Fruit fly (Drosophila melanogaster) whole organism, embryonic: ENCODE results near the gene CG46059.
A peak's percentile ranks its signal among the peaks of the same experiment; 100 is the strongest.

Experiments used
- CG12299 ChIP-seq: fragments of 200-800 bp; sonication (Bioruptor generic); optimal IDR thresholded peaks from 2 replicates; lab custom pipeline; 2018; ENCODE audit warnings: missing biosample characterization, mild to moderate bottlenecking, missing genetic modification characterization
- CG12769 ChIP-seq: fragments of 200-800 bp; sonication (Bioruptor generic); optimal IDR thresholded peaks from 2 replicates; lab custom pipeline; 2019; ENCODE audit warnings: missing biosample characterization, mild to moderate bottlenecking, missing genetic modification characterization, moderate library complexity
- CG15011 ChIP-seq: fragments of 200-800 bp; sonication (Bioruptor generic); optimal IDR thresholded peaks from 3 replicates; lab custom pipeline; 2018; ENCODE audit warnings: missing biosample characterization, mild to moderate bottlenecking, missing genetic modification characterization
- CG17359 ChIP-seq: fragments of 200-800 bp; sonication (Bioruptor generic); optimal IDR thresholded peaks from 3 replicates; lab custom pipeline; 2018; ENCODE audit warnings: missing biosample characterization, mild to moderate bottlenecking, missing genetic modification characterization, moderate library complexity
- CG17568 ChIP-seq: fragments of 200-800 bp; sonication (Bioruptor generic); optimal IDR thresholded peaks from 2 replicates; lab custom pipeline; 2018; ENCODE audit warnings: missing biosample characterization, mild to moderate bottlenecking, missing genetic modification characterization, moderate library complexity
- CG18262 ChIP-seq: fragments of 200-800 bp; optimal IDR thresholded peaks from 3 replicates; lab custom pipeline; 2019; ENCODE audit warnings: missing biosample characterization, mild to moderate bottlenecking, missing genetic modification characterization, moderate library complexity
- CG2202 ChIP-seq: fragments of 200-800 bp; sonication (Bioruptor generic); optimal IDR thresholded peaks from 2 replicates; lab custom pipeline; 2018; ENCODE audit warnings: missing biosample characterization, mild to moderate bottlenecking, missing genetic modification characterization
- CG30431 ChIP-seq: fragments of 200-800 bp; sonication (Bioruptor generic); optimal IDR thresholded peaks from 2 replicates; lab custom pipeline; 2017; ENCODE audit warnings: missing biosample characterization, missing genetic modification characterization
- CG3065 ChIP-seq: fragments of 200-800 bp; sonication (Bioruptor generic); optimal IDR thresholded peaks from 2 replicates; lab custom pipeline; 2016; ENCODE audit warnings: missing biosample characterization, missing genetic modification characterization
- CG31441 ChIP-seq: fragments of 200-800 bp; sonication (Bioruptor generic); IDR thresholded peaks from 2 replicates; pipeline ENCODE4 v1.3.6; 2022; ENCODE audit warnings: missing biosample characterization, missing genetic modification characterization
- CG3407 ChIP-seq: fragments of 200-800 bp; sonication (Bioruptor generic); optimal IDR thresholded peaks from 2 replicates; lab custom pipeline; 2018; ENCODE audit warnings: missing biosample characterization, mild to moderate bottlenecking, missing genetic modification characterization
- CG4617 ChIP-seq: fragments of 200-800 bp; sonication (Bioruptor generic); optimal IDR thresholded peaks from 3 replicates; lab custom pipeline; 2016; ENCODE audit warnings: missing biosample characterization, missing genetic modification characterization, borderline replicate concordance
- CG6254 ChIP-seq: fragments of 200-800 bp; sonication (Bioruptor generic); optimal IDR thresholded peaks from 3 replicates; lab custom pipeline; 2017; ENCODE audit warnings: mild to moderate bottlenecking, missing biosample characterization, missing genetic modification reagents, missing genetic modification characterization
- CG6654 ChIP-seq: fragments of 200-800 bp; sonication (Bioruptor generic); optimal IDR thresholded peaks from 2 replicates; lab custom pipeline; 2017; ENCODE audit warnings: missing biosample characterization, mild to moderate bottlenecking, missing genetic modification characterization
- CG7786 ChIP-seq: fragments of 200-800 bp; sonication (Bioruptor generic); optimal IDR thresholded peaks from 2 replicates; lab custom pipeline; 2016; ENCODE audit warnings: missing biosample characterization, missing genetic modification characterization
- CG7963 ChIP-seq: fragments of 200-800 bp; sonication (Bioruptor generic); IDR thresholded peaks from 3 replicates; pipeline ENCODE4 v1.3.6; 2022; ENCODE audit warnings: missing biosample characterization, missing genetic modification characterization; ENCODE audit not compliant: partially characterized antibody
- CG7987 ChIP-seq: fragments of 200-800 bp; sonication (Bioruptor generic); optimal IDR thresholded peaks from 2 replicates; lab custom pipeline; 2018; ENCODE audit warnings: missing biosample characterization, mild to moderate bottlenecking, missing genetic modification characterization, moderate library complexity
- CG9727 ChIP-seq: fragments of 200-800 bp; sonication (Bioruptor generic); optimal IDR thresholded peaks from 3 replicates; lab custom pipeline; 2017; ENCODE audit warnings: missing biosample characterization, mild to moderate bottlenecking, missing genetic modification characterization
- CG9797 ChIP-seq: fragments of 200-800 bp; sonication (Bioruptor generic); optimal IDR thresholded peaks from 3 replicates; lab custom pipeline; 2018; ENCODE audit warnings: missing biosample characterization, mild to moderate bottlenecking, missing genetic modification characterization
- D ChIP-seq, 2 experiments: fragments of 200-800 bp in 1 of 2; fragments of >200 bp in 1 of 2; sonication (Bioruptor generic) in 1 of 2; optimal IDR thresholded peaks; 2 replicates in 1 of 2; 3 replicates in 1 of 2; lab custom pipeline; 2017; ENCODE audit warnings: mild to moderate bottlenecking in 1 of 2, missing biosample characterization in 1 of 2, missing genetic modification characterization in 1 of 2, missing genetic modification reagents in 1 of 2
- Dek ChIP-seq: fragments of 200-800 bp; sonication (Bioruptor generic); optimal IDR thresholded peaks from 3 replicates; lab custom pipeline; 2019; ENCODE audit warnings: missing biosample characterization, mild to moderate bottlenecking, missing genetic modification characterization, moderate library complexity
- Fer3 ChIP-seq: fragments of 200-800 bp; sonication (Bioruptor generic); optimal IDR thresholded peaks from 2 replicates; lab custom pipeline; 2018; ENCODE audit warnings: missing biosample characterization, mild to moderate bottlenecking, missing genetic modification characterization, moderate library complexity
- HLH4C ChIP-seq: fragments of 200-800 bp; sonication (Bioruptor generic); IDR thresholded peaks from 3 replicates; pipeline ENCODE4 v1.3.6; 2022; ENCODE audit warnings: missing biosample characterization, missing genetic modification characterization; ENCODE audit not compliant: partially characterized antibody
- Hand ChIP-seq: fragments of 200-800 bp; sonication (Bioruptor generic); optimal IDR thresholded peaks from 2 replicates; lab custom pipeline; 2017; ENCODE audit warnings: mild to moderate bottlenecking, missing biosample characterization, missing genetic modification reagents, missing genetic modification characterization
- Lpt ChIP-seq: fragments of >200 bp; optimal IDR thresholded peaks from 2 replicates; lab custom pipeline; 2018; ENCODE audit warnings: missing biosample characterization, missing genetic modification characterization
- MESR4 ChIP-seq: fragments of 200-800 bp; sonication (Bioruptor generic); optimal IDR thresholded peaks from 2 replicates; lab custom pipeline; 2018; ENCODE audit warnings: missing biosample characterization, mild to moderate bottlenecking, missing genetic modification characterization, moderate library complexity
- Nf-YB ChIP-seq: fragments of 200-800 bp; sonication (Bioruptor generic); optimal IDR thresholded peaks from 3 replicates; lab custom pipeline; 2019; ENCODE audit warnings: missing biosample characterization, mild to moderate bottlenecking, missing genetic modification characterization, moderate library complexity
- Pdp1 ChIP-seq, 2 experiments: fragments of 200-800 bp; sonication (Bioruptor generic); optimal IDR thresholded peaks; 3 replicates each; lab custom pipeline; 2016; ENCODE audit warnings: missing biosample characterization in 2 of 2, missing genetic modification characterization in 2 of 2, mild to moderate bottlenecking in 1 of 2, moderate library complexity in 1 of 2
- Tbp ChIP-seq: fragments of >200 bp; optimal IDR thresholded peaks from 2 replicates; lab custom pipeline; 2018; ENCODE audit warnings: missing biosample characterization, missing genetic modification characterization
- Usf ChIP-seq: fragments of 200-800 bp; sonication (Bioruptor generic); optimal IDR thresholded peaks from 2 replicates; lab custom pipeline; 2017; ENCODE audit warnings: missing genotype, missing biosample characterization, missing genetic modification characterization
- Xrp1 ChIP-seq: fragments of 200-800 bp; sonication (Bioruptor generic); IDR thresholded peaks from 2 replicates; pipeline ENCODE4 v1.3.6; 2022; ENCODE audit warnings: missing biosample characterization, missing genetic modification characterization
- YL-1 ChIP-seq: fragments of 200-800 bp; sonication (Bioruptor generic); optimal IDR thresholded peaks from 3 replicates; lab custom pipeline; 2017; ENCODE audit warnings: missing biosample characterization, mild to moderate bottlenecking, missing genetic modification characterization
- chm ChIP-seq: fragments of 200-800 bp; sonication (Bioruptor generic); IDR thresholded peaks from 2 replicates; pipeline ENCODE4 v1.3.6; 2022; ENCODE audit warnings: missing biosample characterization, missing genetic modification characterization
- corto ChIP-seq: fragments of 200-800 bp; sonication (Bioruptor generic); optimal IDR thresholded peaks from 2 replicates; lab custom pipeline; 2016; ENCODE audit warnings: missing biosample characterization, mild to moderate bottlenecking, missing genetic modification characterization, moderate library complexity
- dmrt99B ChIP-seq: fragments of 200-800 bp; sonication (Bioruptor generic); optimal IDR thresholded peaks from 2 replicates; lab custom pipeline; 2018; ENCODE audit warnings: missing biosample characterization, mild to moderate bottlenecking, missing genetic modification characterization, moderate library complexity
- hbn ChIP-seq: fragments of 200-800 bp; sonication (Bioruptor generic); IDR thresholded peaks from 2 replicates; pipeline ENCODE4 v1.3.6; 2022; ENCODE audit warnings: missing biosample characterization, missing genetic modification characterization; ENCODE audit not compliant: partially characterized antibody
- lilli ChIP-seq: fragments of 200-800 bp; sonication (Bioruptor generic); optimal IDR thresholded peaks from 3 replicates; lab custom pipeline; 2016; ENCODE audit warnings: missing biosample characterization, missing genetic modification characterization
- psq ChIP-seq: fragments of 200-800 bp; sonication (Bioruptor generic); optimal IDR thresholded peaks from 2 replicates; lab custom pipeline; 2017; ENCODE audit warnings: missing biosample characterization, missing genetic modification characterization
- pzg ChIP-seq: fragments of 200-800 bp; sonication (Bioruptor generic); optimal IDR thresholded peaks from 3 replicates; lab custom pipeline; 2018; ENCODE audit warnings: missing biosample characterization, mild to moderate bottlenecking, missing genetic modification characterization, moderate library complexity
- sens ChIP-seq: fragments of 200-800 bp; sonication (Bioruptor generic); peaks from one replicate; lab custom pipeline; 2016; ENCODE audit warnings: missing biosample characterization, missing genetic modification characterization
- slp2 ChIP-seq: fragments of 200-800 bp; sonication (Bioruptor generic); optimal IDR thresholded peaks from 2 replicates; lab custom pipeline; 2016; ENCODE audit warnings: missing biosample characterization, missing genetic modification characterization
- stwl ChIP-seq: fragments of 200-800 bp; sonication (Bioruptor generic); optimal IDR thresholded peaks from 3 replicates; lab custom pipeline; 2018; ENCODE audit warnings: missing biosample characterization, mild to moderate bottlenecking, missing genetic modification characterization, moderate library complexity
- tna ChIP-seq: fragments of 200-800 bp; sonication (Bioruptor generic); IDR thresholded peaks from 2 replicates; pipeline ENCODE4 v1.3.6; 2022; ENCODE audit warnings: missing biosample characterization, missing genetic modification characterization; ENCODE audit not compliant: partially characterized antibody
- trem ChIP-seq: fragments of 200-800 bp; optimal IDR thresholded peaks from 3 replicates; lab custom pipeline; 2019; ENCODE audit warnings: missing biosample characterization, mild to moderate bottlenecking, missing genetic modification characterization, moderate library complexity
- tup ChIP-seq: fragments of 200-800 bp; sonication (Bioruptor generic); optimal IDR thresholded peaks from 2 replicates; lab custom pipeline; 2016; ENCODE audit warnings: missing biosample characterization, mild to moderate bottlenecking, missing genetic modification characterization, moderate library complexity
- twi ChIP-seq: fragments of 200-800 bp; optimal IDR thresholded peaks from 2 replicates; lab custom pipeline; 2019; ENCODE audit warnings: missing biosample characterization, mild to moderate bottlenecking, missing genetic modification characterization, moderate library complexity

Gene CG46059

dm6 chr2L:19136735-19137134 is 46.9 kb downstream of the CG46059 start (continued):
- TF ChIP-seq corto (GFP tag; lab: Kevin White, UChicago) = peak; percentile 82
- peak; percentile 1 for TF ChIP-seq CG3407 (GFP tag; lab: Kevin White, UChicago)
- no peak for TF ChIP-seq Nf-YB
- peak; percentile 71 for TF ChIP-seq psq (GFP tag; lab: Kevin White, UChicago)
- 0 out of 2 replicates have a peak, but pooled peaks have one; percentile 27 for TF ChIP-seq chm (GFP tag; lab: Robert Waterston, UW)
- TF ChIP-seq CG17568 (GFP tag; lab: Kevin White, UChicago) = peak; percentile 49
- TF ChIP-seq dmrt99B (tag; lab: Kevin White, UChicago) = peak; percentile 22
- TF ChIP-seq CG31441 (GFP tag; lab: Robert Waterston, UW) = peak; percentile 31; the same call in 1 of the 2 replicates
- TF ChIP-seq sens (GFP tag; lab: Kevin White, UChicago) = peak; percentile 83
- no peak for TF ChIP-seq CG15011 (GFP tag; lab: Kevin White, UChicago)
- no peak for TF ChIP-seq D (optimal IDR thresholded peaks at IDR 0.05; lab: Kevin White, UChicago)
- TF ChIP-seq D (GFP tag; optimal IDR thresholded peaks at IDR 0.05; lab: Kevin White, UChicago) = peak; percentile 3

DNA sequence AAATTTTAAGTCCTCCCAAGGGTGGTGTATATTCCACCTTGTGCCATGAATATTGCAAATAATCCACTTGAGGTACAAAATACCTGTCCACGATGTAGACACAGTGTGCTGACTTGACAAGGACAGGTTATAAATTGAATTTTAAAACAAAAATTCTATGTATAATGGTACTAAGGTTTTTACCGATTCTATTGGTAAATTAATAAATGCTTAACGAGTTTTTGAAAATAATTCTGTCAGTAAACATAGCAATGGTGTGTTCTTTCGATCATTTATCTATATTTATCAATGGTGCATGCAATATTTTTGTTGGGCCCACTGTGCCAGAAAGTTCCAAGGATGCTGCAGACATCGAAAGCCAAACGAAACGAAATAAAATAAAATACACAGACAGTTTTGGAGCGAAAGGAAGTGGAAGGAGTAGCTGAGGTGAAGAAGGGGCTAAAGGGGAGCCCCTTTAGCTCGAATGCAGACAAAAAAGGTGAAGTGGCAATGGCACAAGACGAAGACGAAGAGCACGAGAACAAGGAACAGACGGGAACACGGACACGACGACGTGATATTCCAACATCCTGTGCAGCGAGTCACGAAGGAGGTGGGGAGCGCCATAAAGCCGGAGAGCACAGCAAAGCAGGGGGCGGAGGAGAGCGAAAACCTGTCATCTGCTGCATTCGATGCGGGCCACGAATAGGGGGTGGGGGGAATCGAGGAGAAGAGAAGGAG is 47.5 kb downstream of the CG46059 start:
- no peak for TF ChIP-seq tna (GFP tag; lab: Robert Waterston, UW)
- TF ChIP-seq MESR4 (GFP tag; lab: Kevin White, UChicago) = no peak
- no peak for TF ChIP-seq CG3407 (GFP tag; lab: Kevin White, UChicago)
- peak; percentile 28 for TF ChIP-seq CG17359 (tag; lab: Kevin White, UChicago)
- TF ChIP-seq CG9797 (GFP tag; lab: Kevin White, UChicago) = no peak
- TF ChIP-seq YL-1 (GFP tag; lab: Kevin White, UChicago) = no peak
- TF ChIP-seq CG18262 = peak; percentile 43
- no peak for TF ChIP-seq trem (tag; lab: Kevin White, UChicago)
- TF ChIP-seq Hand (GFP tag; lab: Kevin White, UChicago) = no peak
- no peak for TF ChIP-seq tup (GFP tag; lab: Kevin White, UChicago)
- no peak for TF ChIP-seq hbn (GFP tag; lab: Robert Waterston, UW)
- no peak for TF ChIP-seq CG7987 (GFP tag; lab: Kevin White, UChicago)
- TF ChIP-seq CG12769 (tag; lab: Kevin White, UChicago) = no peak
- TF ChIP-seq sens (GFP tag; lab: Kevin White, UChicago) = peak; percentile 41
- no peak for TF ChIP-seq Fer3
- peak; percentile 7 for TF ChIP-seq slp2
- TF ChIP-seq CG6654 = no peak
- TF ChIP-seq stwl (tag; lab: Kevin White, UChicago) = no peak
- TF ChIP-seq pzg = no peak
- no peak for TF ChIP-seq CG30431
- no peak for TF ChIP-seq lilli (GFP tag; lab: Kevin White, UChicago)
- TF ChIP-seq CG9727 (GFP tag; lab: Kevin White, UChicago) = no peak
- TF ChIP-seq CG7786 (GFP tag; lab: Kevin White, UChicago) = no peak
- no peak for TF ChIP-seq twi (tag; lab: Kevin White, UChicago)
- TF ChIP-seq CG12299 (tag; lab: Kevin White, UChicago) = no peak
- no peak for TF ChIP-seq HLH4C
- TF ChIP-seq Tbp (GFP tag; lab: Kevin White, UChicago) = no peak
- TF ChIP-seq Lpt (GFP tag; lab: Kevin White, UChicago) = no peak
- TF ChIP-seq CG7963 (GFP tag; lab: Robert Waterston, UW) = no peak
- TF ChIP-seq CG3065 (GFP tag; lab: Kevin White, UChicago) = no peak
- no peak for TF ChIP-seq CG4617
- TF ChIP-seq Dek (tag; lab: Kevin White, UChicago) = no peak
- TF ChIP-seq CG2202 (tag; lab: Kevin White, UChicago) = no peak
- TF ChIP-seq Pdp1 (GFP tag; optimal IDR thresholded peaks at IDR 0.05; lab: Kevin White, UChicago) = no peak
- TF ChIP-seq Xrp1 (GFP tag; lab: Robert Waterston, UW) = peak; percentile 40; the same call in 1 of the 2 replicates
- no peak for TF ChIP-seq CG6254 (GFP tag; lab: Kevin White, UChicago)
- no peak for TF ChIP-seq Usf (GFP tag; lab: Kevin White, UChicago)
